Fruit fly (Drosophila melanogaster) whole organism, embryonic: ENCODE data around the gene Osi21.

Experiments used
- Antp ChIP-seq: fragments of 200-800 bp; sonication (Bioruptor generic); optimal IDR thresholded peaks from 3 replicates; lab custom pipeline; 2016; ENCODE audit warnings: missing biosample characterization, missing genetic modification characterization
- Atf-2 ChIP-seq: fragments of 200-800 bp; sonication (Bioruptor generic); optimal IDR thresholded peaks from 2 replicates; lab custom pipeline; 2016; ENCODE audit warnings: missing biosample characterization, missing genetic modification characterization
- CG10979 ChIP-seq: fragments of 200-800 bp; sonication (Bioruptor generic); optimal IDR thresholded peaks from 2 replicates; lab custom pipeline; 2018; ENCODE audit warnings: missing biosample characterization, mild to moderate bottlenecking, missing genetic modification characterization, moderate library complexity
- CG12769 ChIP-seq: fragments of 200-800 bp; sonication (Bioruptor generic); optimal IDR thresholded peaks from 2 replicates; lab custom pipeline; 2019; ENCODE audit warnings: missing biosample characterization, mild to moderate bottlenecking, missing genetic modification characterization, moderate library complexity
- CG12942 ChIP-seq: fragments of 200-800 bp; sonication (Bioruptor generic); optimal IDR thresholded peaks from 3 replicates; lab custom pipeline; 2016; ENCODE audit warnings: missing biosample characterization, missing genetic modification characterization
- CG14860 ChIP-seq: fragments of 200-800 bp; sonication (Bioruptor generic); IDR thresholded peaks from 3 replicates; pipeline ENCODE4 v1.3.6; 2022; ENCODE audit warnings: missing biosample characterization, missing genetic modification characterization; ENCODE audit not compliant: partially characterized antibody
- CG15011 ChIP-seq: fragments of 200-800 bp; sonication (Bioruptor generic); optimal IDR thresholded peaks from 3 replicates; lab custom pipeline; 2018; ENCODE audit warnings: missing biosample characterization, mild to moderate bottlenecking, missing genetic modification characterization
- CG15269 ChIP-seq: fragments of 200-800 bp; sonication (Bioruptor generic); optimal IDR thresholded peaks from 2 replicates; lab custom pipeline; 2018; ENCODE audit warnings: missing biosample characterization, mild to moderate bottlenecking, missing genetic modification characterization, moderate library complexity
- CG15479 ChIP-seq: fragments of 200-800 bp; sonication (Bioruptor generic); optimal IDR thresholded peaks from 3 replicates; lab custom pipeline; 2019; ENCODE audit warnings: missing biosample characterization, mild to moderate bottlenecking, missing genetic modification characterization, moderate library complexity
- CG1603 ChIP-seq: fragments of 200-800 bp; sonication (Bioruptor generic); optimal IDR thresholded peaks from 2 replicates; lab custom pipeline; 2019; ENCODE audit warnings: missing biosample characterization, mild to moderate bottlenecking, missing genetic modification characterization, moderate library complexity
- CG16779 ChIP-seq: fragments of 200-800 bp; sonication (Bioruptor generic); IDR thresholded peaks from 2 replicates; pipeline ENCODE4 v1.3.6; 2022; ENCODE audit warnings: missing biosample characterization, missing genetic modification characterization
- CG17568 ChIP-seq: fragments of 200-800 bp; sonication (Bioruptor generic); optimal IDR thresholded peaks from 2 replicates; lab custom pipeline; 2018; ENCODE audit warnings: missing biosample characterization, mild to moderate bottlenecking, missing genetic modification characterization, moderate library complexity
- CG1832 ChIP-seq: fragments of 200-800 bp; sonication (Bioruptor generic); optimal IDR thresholded peaks from 2 replicates; lab custom pipeline; 2017; ENCODE audit warnings: missing biosample characterization, mild to moderate bottlenecking, missing genetic modification characterization, inconsistent platforms
- CG18599 ChIP-seq: fragments of 200-800 bp; sonication (Bioruptor generic); optimal IDR thresholded peaks from 3 replicates; lab custom pipeline; 2017; ENCODE audit warnings: missing biosample characterization, missing genetic modification characterization, mild to moderate bottlenecking, moderate library complexity, missing genetic modification reagents
- CG2199 ChIP-seq: fragments of 200-800 bp; sonication (Bioruptor generic); IDR thresholded peaks from 3 replicates; pipeline ENCODE4 v1.3.6; 2022; ENCODE audit warnings: missing biosample characterization, missing genetic modification characterization
- CG30020 ChIP-seq: fragments of 200-800 bp; optimal IDR thresholded peaks from 2 replicates; lab custom pipeline; 2019; ENCODE audit warnings: missing biosample characterization, mild to moderate bottlenecking, missing genetic modification characterization, moderate library complexity
- CG30403 ChIP-seq: fragments of 200-800 bp; sonication (Bioruptor generic); optimal IDR thresholded peaks from 3 replicates; lab custom pipeline; 2016; ENCODE audit warnings: missing biosample characterization, missing genetic modification characterization
- CG31388 ChIP-seq: fragments of 200-800 bp; sonication (Bioruptor generic); optimal IDR thresholded peaks from 2 replicates; lab custom pipeline; 2016; ENCODE audit warnings: missing biosample characterization, missing genetic modification characterization
- CG3838 ChIP-seq: fragments of 200-800 bp; sonication (Bioruptor generic); optimal IDR thresholded peaks from 3 replicates; lab custom pipeline; 2016; ENCODE audit warnings: missing biosample characterization, missing genetic modification characterization
- CG3847 ChIP-seq: fragments of 200-800 bp; sonication (Bioruptor generic); IDR thresholded peaks from 2 replicates; pipeline ENCODE4 v1.3.6; 2022; ENCODE audit warnings: missing biosample characterization, missing genetic modification characterization
- CG5245 ChIP-seq: fragments of 200-800 bp; sonication (Bioruptor generic); optimal IDR thresholded peaks from 3 replicates; lab custom pipeline; 2016; ENCODE audit warnings: missing biosample characterization, missing genetic modification characterization
- CG6683 ChIP-seq: fragments of 200-800 bp; sonication (Bioruptor generic); optimal IDR thresholded peaks from 2 replicates; lab custom pipeline; 2017; ENCODE audit warnings: missing biosample characterization, mild to moderate bottlenecking, missing genetic modification characterization, missing genetic modification reagents
- CG7745 ChIP-seq: fragments of 200-800 bp; sonication (Bioruptor generic); optimal IDR thresholded peaks from 2 replicates; lab custom pipeline; 2018; ENCODE audit warnings: missing biosample characterization, mild to moderate bottlenecking, missing genetic modification characterization, moderate library complexity
- CTCF ChIP-seq: fragments of 200-800 bp; sonication (Bioruptor generic); optimal IDR thresholded peaks from 2 replicates; lab custom pipeline; 2017; ENCODE audit warnings: missing biosample characterization, mild to moderate bottlenecking, missing genetic modification characterization, moderate library complexity
- Camta ChIP-seq: fragments of 200-800 bp; sonication (Bioruptor generic); optimal IDR thresholded peaks from 2 replicates; lab custom pipeline; 2016; ENCODE audit warnings: missing biosample characterization, missing genetic modification characterization
- Ets97D ChIP-seq: fragments of 200-800 bp; sonication (Bioruptor generic); optimal IDR thresholded peaks from 3 replicates; lab custom pipeline; 2016; ENCODE audit warnings: missing biosample characterization, missing genetic modification characterization
- Fer3 ChIP-seq: fragments of 200-800 bp; sonication (Bioruptor generic); optimal IDR thresholded peaks from 2 replicates; lab custom pipeline; 2018; ENCODE audit warnings: missing biosample characterization, mild to moderate bottlenecking, missing genetic modification characterization, moderate library complexity
- Mad ChIP-seq: fragments of 200-800 bp; sonication (Bioruptor generic); optimal IDR thresholded peaks from 2 replicates; lab custom pipeline; 2016; ENCODE audit warnings: missing biosample characterization, missing genetic modification characterization
- Ptx1 ChIP-seq: fragments of 200-800 bp; sonication (Bioruptor generic); IDR thresholded peaks from 2 replicates; pipeline ENCODE4 v1.3.6; 2022; ENCODE audit warnings: missing biosample characterization, missing genetic modification characterization
- Side ChIP-seq: fragments of 200-800 bp; sonication (Bioruptor generic); optimal IDR thresholded peaks from 2 replicates; lab custom pipeline; 2016; ENCODE audit warnings: missing biosample characterization, missing genetic modification characterization
- Ssrp ChIP-seq: fragments of 200-800 bp; sonication (Bioruptor generic); optimal IDR thresholded peaks from 2 replicates; lab custom pipeline; 2018; ENCODE audit warnings: missing biosample characterization, mild to moderate bottlenecking, missing genetic modification characterization, moderate library complexity
- amos ChIP-seq: fragments of 200-800 bp; sonication (Bioruptor generic); IDR thresholded peaks from 2 replicates; pipeline ENCODE4 v1.3.6; 2022; ENCODE audit warnings: missing biosample characterization, missing genetic modification characterization; ENCODE audit not compliant: partially characterized antibody
- bigmax ChIP-seq: fragments of 200-800 bp; sonication (Bioruptor generic); optimal IDR thresholded peaks from 2 replicates; lab custom pipeline; 2018; ENCODE audit warnings: missing biosample characterization, mild to moderate bottlenecking, missing genetic modification characterization
- disco-r ChIP-seq: fragments of 200-800 bp; sonication (Bioruptor generic); optimal IDR thresholded peaks from 2 replicates; lab custom pipeline; 2016; ENCODE audit warnings: missing biosample characterization, missing genetic modification characterization
- eve ChIP-seq, 2 experiments: fragments of >200 bp; optimal IDR thresholded peaks; 2 replicates each; lab custom pipeline; 2017; ENCODE audit warnings: missing biosample characterization in 2 of 2, missing genetic modification characterization in 2 of 2
- ewg ChIP-seq: fragments of 200-800 bp; sonication (Bioruptor generic); optimal IDR thresholded peaks from 3 replicates; lab custom pipeline; 2017; ENCODE audit warnings: mild to moderate bottlenecking, missing biosample characterization, missing genetic modification reagents, missing genetic modification characterization
- eyg ChIP-seq: fragments of 200-800 bp; sonication (Bioruptor generic); optimal IDR thresholded peaks from 3 replicates; lab custom pipeline; 2016; ENCODE audit warnings: missing biosample characterization, missing genetic modification characterization
- ham ChIP-seq: fragments of 200-800 bp; sonication (Bioruptor generic); IDR thresholded peaks from 2 replicates; pipeline ENCODE4 v1.3.6; 2022; ENCODE audit warnings: missing biosample characterization, missing genetic modification characterization
- insv ChIP-seq, 2 experiments: fragments of 200-800 bp; sonication (Bioruptor generic); optimal IDR thresholded peaks; 3 replicates each; lab custom pipeline; 2016 to 2018; ENCODE audit warnings: missing biosample characterization in 2 of 2, missing genetic modification characterization in 2 of 2
- nerfin-2 ChIP-seq: fragments of 200-800 bp; sonication (Bioruptor generic); IDR thresholded peaks from 2 replicates; pipeline ENCODE4 v1.3.6; 2022; ENCODE audit warnings: missing biosample characterization, missing genetic modification characterization; ENCODE audit not compliant: partially characterized antibody
- onecut ChIP-seq: fragments of 200-800 bp; sonication (Bioruptor generic); IDR thresholded peaks from 2 replicates; pipeline ENCODE4 v1.3.6; 2022; ENCODE audit warnings: missing biosample characterization, missing genetic modification characterization
- prd ChIP-seq, 3 experiments: fragments of >200 bp in 2 of 3; fragments of 200-800 bp in 1 of 3; sonication (Bioruptor generic) in 1 of 3; optimal IDR thresholded peaks in 2 of 3; IDR thresholded peaks in 1 of 3; 2 replicates in 2 of 3; 3 replicates in 1 of 3; pipeline versions ENCODE4 v1.3.6 to Lab custom; 2017 to 2022; ENCODE audit warnings: missing biosample characterization in 1 of 3, missing genetic modification characterization in 1 of 3
- row ChIP-seq: fragments of 200-800 bp; sonication (Bioruptor generic); IDR thresholded peaks from 3 replicates; pipeline ENCODE4 v1.3.6; 2022; ENCODE audit warnings: missing biosample characterization, missing genetic modification characterization
- scrt ChIP-seq: fragments of 200-800 bp; sonication (Bioruptor generic); optimal IDR thresholded peaks from 2 replicates; lab custom pipeline; 2018; ENCODE audit warnings: missing biosample characterization, mild to moderate bottlenecking, missing genetic modification characterization, moderate library complexity
- so ChIP-seq: fragments of 200-800 bp; sonication (Bioruptor generic); IDR thresholded peaks from 3 replicates; pipeline ENCODE4 v1.3.6; 2022; ENCODE audit warnings: missing biosample characterization, missing genetic modification characterization
- sqz ChIP-seq: fragments of 200-800 bp; sonication (Bioruptor generic); optimal IDR thresholded peaks from 3 replicates; lab custom pipeline; 2018; ENCODE audit warnings: missing biosample characterization, mild to moderate bottlenecking, missing genetic modification characterization
- tap ChIP-seq: fragments of 200-800 bp; optimal IDR thresholded peaks from 3 replicates; lab custom pipeline; 2019; ENCODE audit warnings: missing biosample characterization, mild to moderate bottlenecking, missing genetic modification characterization, moderate library complexity
- usp ChIP-seq: fragments of >200 bp; optimal IDR thresholded peaks from 2 replicates; lab custom pipeline; 2017; ENCODE audit warnings: missing biosample characterization, missing genetic modification characterization
- vnd ChIP-seq: fragments of 200-800 bp; sonication (Bioruptor generic); IDR thresholded peaks from 3 replicates; pipeline ENCODE4 v1.3.6; 2022; ENCODE audit warnings: missing biosample characterization, missing genetic modification characterization; ENCODE audit not compliant: partially characterized antibody
- z ChIP-seq: fragments of 200-800 bp; sonication (Bioruptor generic); IDR thresholded peaks from 3 replicates; pipeline ENCODE4 v1.3.6; 2022; ENCODE audit warnings: missing biosample characterization, missing genetic modification characterization

The Osi21 gene

dm6 chr2L:11277927-11278351 lies 7.6 kb downstream of the Osi21 start, which contains the start of gene CG33695 (continued):
- TF ChIP-seq amos (GFP tag; lab: Robert Waterston, UW) (peak; percentile 67), CG30403 (GFP tag; lab: Kevin White, UChicago) (peak; percentile 79), vnd (GFP tag; lab: Robert Waterston, UW) (no peak; the same call in 2 of the 3 replicates), CG1832 (peak; percentile 37), CG17568 (GFP tag; lab: Kevin White, UChicago) (no peak), Antp (GFP tag; lab: Kevin White, UChicago) (peak; percentile 81), prd (optimal IDR thresholded peaks at IDR 0.05; lab: Kevin White, UChicago) (no peak), prd (GFP tag; IDR thresholded peaks at IDR 0.05; lab: Robert Waterston, UW) (peak; percentile 56; the same call in 2 of the 3 replicates), CG15479 (GFP tag; lab: Kevin White, UChicago) (no peak), z (GFP tag; lab: Robert Waterston, UW) (no peak), CG31388 (no peak), Fer3 (tag; lab: Kevin White, UChicago) (peak; percentile 52), Ssrp (tag; lab: Kevin White, UChicago) (no peak), Camta (GFP tag; lab: Kevin White, UChicago) (peak; percentile 61), CG15269 (tag; lab: Kevin White, UChicago) (no peak), tap (no peak), Ets97D (GFP tag; lab: Kevin White, UChicago) (peak; percentile 86), CG15011 (no peak), CG3838 (GFP tag; lab: Kevin White, UChicago) (peak; percentile 34), bigmax (GFP tag; lab: Kevin White, UChicago) (no peak), ham (no peak), Mad (GFP tag; lab: Kevin White, UChicago) (peak; percentile 61), CG7745 (tag; lab: Kevin White, UChicago) (no peak), CG14860 (GFP tag; lab: Robert Waterston, UW) (peak; percentile 64; the same call in 2 of the 3 replicates), row (GFP tag; lab: Robert Waterston, UW) (peak; percentile 22; the same call in 1 of the 3 replicates), CG6683 (GFP tag; lab: Kevin White, UChicago) (peak; percentile 45), CG10979 (tag; lab: Kevin White, UChicago) (peak; percentile 28), CTCF (GFP tag; lab: Kevin White, UChicago) (peak; percentile 11), insv (GFP tag; optimal IDR thresholded peaks at IDR 0.05; lab: Kevin White, UChicago) (no peak), CG12769 (tag; lab: Kevin White, UChicago) (peak; percentile 53), CG3847 (GFP tag; lab: Robert Waterston, UW) (peak; percentile 84), ewg (no peak), CG1603 (tag; lab: Kevin White, UChicago) (peak; percentile 67), scrt (GFP tag; lab: Kevin White, UChicago) (no peak), eyg (GFP tag; lab: Kevin White, UChicago) (peak; percentile 45), CG5245 (peak; percentile 74), CG12942 (peak; percentile 72), eve (GFP tag; optimal IDR thresholded peaks at IDR 0.05; lab: Kevin White, UChicago) (no peak), onecut (peak; percentile 33; the same call in 1 of the 2 replicates), disco-r (GFP tag; lab: Kevin White, UChicago) (no peak), CG2199 (GFP tag; lab: Robert Waterston, UW) (no peak), Ptx1 (GFP tag; lab: Robert Waterston, UW) (peak; percentile 57), nerfin-2 (GFP tag; lab: Robert Waterston, UW) (peak; percentile 62), CG16779 (peak; percentile 50; the same call in 1 of the 2 replicates), Side (peak; percentile 68), so (GFP tag; lab: Robert Waterston, UW) (0 out of 3 replicates have a peak, but pooled peaks have one; percentile 12), Atf-2 (GFP tag; lab: Kevin White, UChicago) (peak; percentile 51), CG30020 (tag; lab: Kevin White, UChicago) (peak; percentile 5), usp (GFP tag; lab: Kevin White, UChicago) (no peak), CG18599 (no peak), sqz (GFP tag; lab: Kevin White, UChicago) (no peak)
